Fruit fly (Drosophila melanogaster) S2 (cell line): Measurements from ENCODE around the gene CG11085.

Experiments
- CG8478 ChIP-seq: fragments of >200 bp; optimal IDR thresholded peaks from 2 replicates; lab custom pipeline; 2018
- CTCF ChIP-seq, 2 experiments: fragments of >200 bp; optimal IDR thresholded peaks; 2 replicates each; lab custom pipeline; 2018

The CG11085 gene

dm6 chrX:12621640-12622039, 5.5 kb downstream of the CG11085 start:
- TF ChIP-seq CTCF (optimal IDR thresholded peaks at IDR 0.05; lab: Kevin White, UChicago) = no peak
- no peak for TF ChIP-seq CG8478 (lab: Kevin White, UChicago)

- TF ChIP-seq CTCF (optimal IDR thresholded peaks at IDR 0.05; lab: Kevin White, UChicago) (no peak), CG8478 (lab: Kevin White, UChicago) (no peak)
These were observed 7.9 kb downstream of the CG11085 start, which contains the start of gene CG15728 for dm6 chrX:12623992-12624391. CG15728 (plus strand) TSS chrX:12624292.

- TF ChIP-seq CG8478 (lab: Kevin White, UChicago) (no peak), CTCF (optimal IDR thresholded peaks at IDR 0.05; lab: Kevin White, UChicago) (no peak)
These were observed 9.6 kb downstream of the CG11085 start for dm6 chrX:12625594-12626274.

- no peak for TF ChIP-seq CG8478 (lab: Kevin White, UChicago)
- TF ChIP-seq CTCF (optimal IDR thresholded peaks at IDR 0.05; lab: Kevin White, UChicago) = no peak
These were observed 13.4 kb downstream of the CG11085 start, which contains the start of the genes Aven and CG2540 for dm6 chrX:12629564-12629963. Aven (minus strand) TSS chrX:12629640. CG2540 (plus strand) TSS chrX:12629878.

- no peak for TF ChIP-seq CG8478 (lab: Kevin White, UChicago)
- peak in 1 of 2 experiments; percentile 13 for TF ChIP-seq CTCF (optimal IDR thresholded peaks at IDR 0.05; lab: Kevin White, UChicago)
These were observed 15.4 kb downstream of the CG11085 start, which contains the start of gene Tomosyn for dm6 chrX:12631317-12632156. Tomosyn (plus strand) TSS chrX:12631605.

dm6 chrX:12632157-12632422, 16.0 kb downstream of the CG11085 start:
- TF ChIP-seq CG8478 (lab: Kevin White, UChicago) (no peak), CTCF (optimal IDR thresholded peaks at IDR 0.05; lab: Kevin White, UChicago) (no peak)

dm6 chrX:12633204-12633603, 17.1 kb downstream of the CG11085 start:
- no peak for TF ChIP-seq CG8478 (lab: Kevin White, UChicago)

- no peak for TF ChIP-seq CG8478 (lab: Kevin White, UChicago)
- TF ChIP-seq CTCF (optimal IDR thresholded peaks at IDR 0.05; lab: Kevin White, UChicago) = no peak
These were observed 17.9 kb downstream of the CG11085 start for dm6 chrX:12633992-12634391.

- TF ChIP-seq CG8478 (lab: Kevin White, UChicago) (no peak), CTCF (optimal IDR thresholded peaks at IDR 0.05; lab: Kevin White, UChicago) (no peak)
These were observed 29.2 kb downstream of the CG11085 start for dm6 chrX:12645361-12645760.

dm6 chrX:12651613-12652012, 35.5 kb downstream of the CG11085 start:
- TF ChIP-seq CTCF (optimal IDR thresholded peaks at IDR 0.05; lab: Kevin White, UChicago) (no peak), CG8478 (lab: Kevin White, UChicago) (no peak)

- TF ChIP-seq CG8478 (lab: Kevin White, UChicago) (no peak), CTCF (optimal IDR thresholded peaks at IDR 0.05; lab: Kevin White, UChicago) (peak; percentile 9 to 47)
These were observed 37.5 kb downstream of the CG11085 start, which contains the start of gene CkIalpha for dm6 chrX:12653574-12653973. CkIalpha (plus strand) TSS chrX:12653626.

- TF ChIP-seq CG8478 (lab: Kevin White, UChicago) (no peak), CTCF (optimal IDR thresholded peaks at IDR 0.05; lab: Kevin White, UChicago) (no peak)
These were observed 38.2 kb downstream of the CG11085 start for dm6 chrX:12654288-12654729.

- TF ChIP-seq CTCF (optimal IDR thresholded peaks at IDR 0.05; lab: Kevin White, UChicago) (no peak), CG8478 (lab: Kevin White, UChicago) (no peak)
These were observed 42.4 kb downstream of the CG11085 start for dm6 chrX:12658400-12658998.

- TF ChIP-seq CTCF (optimal IDR thresholded peaks at IDR 0.05; lab: Kevin White, UChicago) = peak; percentile 72 to 78
- no peak for TF ChIP-seq CG8478 (lab: Kevin White, UChicago)
These were observed 43.0 kb downstream of the CG11085 start, which contains the start of gene Tis11 for dm6 chrX:12658999-12659560. Tis11 (plus strand) TSS chrX:12659415.
